Worm (Caenorhabditis elegans) whole organism, midembryonic: ENCODE results near the gene K07C11.10.

ENCODE experiments used
- cog-1 ChIP-seq: sonication (generic microtip); optimal IDR thresholded peaks from 2 replicates; lab custom pipeline; 2016; ENCODE audit warnings: missing genetic modification characterization, missing compliant biosample characterization
- flt-1 ChIP-seq: fragments of 200-800 bp; sonication (Bioruptor generic); IDR thresholded peaks from 2 replicates; pipeline ENCODE4 v1.3.6; 2022; ENCODE audit warnings: missing genetic modification characterization, missing compliant biosample characterization
- tab-1 ChIP-seq: fragments of 200-800 bp; sonication (Bioruptor generic); IDR thresholded peaks from 2 replicates; pipeline ENCODE4 v1.3.6; 2022; ENCODE audit warnings: missing genetic modification characterization, missing compliant biosample characterization

DNA sequence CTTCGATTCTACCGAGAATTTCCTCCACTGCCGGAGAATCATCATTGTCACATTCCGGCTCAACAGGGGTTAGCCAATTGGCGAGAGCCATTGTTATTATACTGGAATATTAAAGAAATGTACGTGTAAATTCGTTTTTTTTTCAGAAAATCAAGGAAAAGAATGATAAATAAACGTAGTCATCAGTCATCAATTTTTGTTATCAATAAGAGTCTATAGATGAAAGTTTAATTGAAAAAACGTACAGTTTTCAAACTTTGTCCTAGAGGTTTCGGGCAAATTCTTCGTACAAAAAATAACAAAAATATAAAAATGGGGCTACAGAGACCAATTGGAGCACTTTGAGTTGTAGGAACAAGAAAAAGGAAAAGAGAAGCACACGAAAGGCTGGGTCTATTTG is 27.7 kb downstream of the K07C11.10 start, which contains the start of gene F20D6.11:
- no peak for TF ChIP-seq tab-1 (GFP tag; lab: Robert Waterston, UW)
- no peak for TF ChIP-seq cog-1 (tag; lab: Kevin White, UChicago)
- no peak for TF ChIP-seq flt-1
